Worm (Caenorhabditis elegans): ENCODE results near the gene lgc-28.
A peak's percentile ranks its signal among the peaks of the same experiment; 100 is the strongest.
"Not testable (repeated sequence)": the region's sequence is repeated elsewhere in the genome, so short reads cannot be mapped to it uniquely, and the experiment has no call there.

Gene lgc-28

ce11 chrII:2610202-2610912 lies 14.5 kb upstream of the lgc-28 start, which contains the start of gene sri-38:
TSS of gene sri-38 (plus strand) at chrII:2610862.
- TF ChIP-seq rpc-1 (optimal IDR thresholded peaks at IDR 0.05): no peak
- TF ChIP-seq rpc-1 (tag; optimal IDR thresholded peaks at IDR 0.05): no peak
- TF ChIP-seq C17E4.6 (GFP tag; IDR thresholded peaks at IDR 0.05): no peak
- no peak for TF ChIP-seq hmg-1.2 (GFP tag; IDR thresholded peaks at IDR 0.05)
- no peak for TF ChIP-seq tbx-9 (tag; optimal IDR thresholded peaks at IDR 0.05; ENCODE audit: borderline replicate concordance)
- TF ChIP-seq nhr-80 (tag; optimal IDR thresholded peaks at IDR 0.05): peak; percentile 67
- no peak for TF ChIP-seq mes-4 (tag; optimal IDR thresholded peaks at IDR 0.05)
- TF ChIP-seq Y53F4B.3 (GFP tag; IDR thresholded peaks at IDR 0.05): no peak
- no peak for TF ChIP-seq F49E8.2 (tag; optimal IDR thresholded peaks at IDR 0.05; ENCODE audit: insufficient read depth)
- TF ChIP-seq lin-40 (tag; optimal IDR thresholded peaks at IDR 0.05): no peak
- no peak for TF ChIP-seq gei-17 (GFP tag; optimal IDR thresholded peaks at IDR 0.05)
- no peak for TF ChIP-seq egl-44 (GFP tag; IDR thresholded peaks at IDR 0.05)
- TF ChIP-seq hsf-1 (GFP tag; IDR thresholded peaks at IDR 0.05): no peak
- no peak for TF ChIP-seq lsy-27 (tag; optimal IDR thresholded peaks at IDR 0.05; ENCODE audit: borderline replicate concordance, insufficient read depth)
- TF ChIP-seq zim-3 (tag; optimal IDR thresholded peaks at IDR 0.05): no peak
- peak; percentile 63; the same call in 1 of the 2 replicates for TF ChIP-seq dox-1 (GFP tag; IDR thresholded peaks at IDR 0.05)
- TF ChIP-seq fkh-3 (tag; optimal IDR thresholded peaks at IDR 0.05): no peak
- TF ChIP-seq snpc-4 (GFP tag; optimal IDR thresholded peaks at IDR 0.05): no peak
- no peak for TF ChIP-seq snpc-4 (tag; optimal IDR thresholded peaks at IDR 0.05)
- TF ChIP-seq egrh-3 (GFP tag; IDR thresholded peaks at IDR 0.05): no peak
- TF ChIP-seq attf-3 (GFP tag; conservative IDR thresholded peaks at IDR 0.05): no peak
- 0 out of 2 replicates have a peak, but pooled peaks have one; percentile 54 for TF ChIP-seq zfh-2 (GFP tag; conservative IDR thresholded peaks at IDR 0.05)
- TF ChIP-seq atf-7 (tag; optimal IDR thresholded peaks at IDR 0.05): peak; percentile 56
- TF ChIP-seq athp-1 (tag; optimal IDR thresholded peaks at IDR 0.05): no peak
- TF ChIP-seq nhr-27 (tag; optimal IDR thresholded peaks at IDR 0.05): no peak

DNA sequence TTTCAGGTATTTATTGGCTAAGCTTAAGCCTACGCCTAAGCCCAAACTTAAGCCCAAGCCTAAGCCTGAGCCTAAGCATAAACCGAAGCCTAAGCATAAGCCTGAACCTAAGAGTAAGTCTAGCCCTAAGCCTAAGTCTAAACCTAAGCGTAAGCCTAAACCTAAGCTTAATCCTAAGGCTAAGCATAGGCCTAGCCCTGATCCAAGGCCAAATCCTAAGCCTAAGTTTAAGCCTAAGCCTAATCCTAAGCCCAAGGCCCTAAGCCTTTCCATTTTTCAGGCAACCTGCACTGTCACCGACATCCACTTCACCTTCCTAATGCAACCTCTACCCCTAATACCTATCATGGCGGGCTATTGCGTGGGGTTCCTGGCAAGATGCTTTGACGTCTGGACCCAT lies 13.9 kb upstream of the lgc-28 start:
- TF ChIP-seq atf-7 (tag; optimal IDR thresholded peaks at IDR 0.05) (no peak), hlh-12 (tag; optimal IDR thresholded peaks at IDR 0.05) (no peak), ztf-28 (GFP tag; IDR thresholded peaks at IDR 0.05) (0 out of 2 replicates have a peak, but pooled peaks have one; percentile 9), lin-40 (tag; optimal IDR thresholded peaks at IDR 0.05) (no peak), lag-1 (GFP tag; IDR thresholded peaks at IDR 0.05) (no peak), hrde-1 (tag; optimal IDR thresholded peaks at IDR 0.05; ENCODE audit: borderline replicate concordance) (no peak), ztf-25 (GFP tag; IDR thresholded peaks at IDR 0.05) (no peak)

- not testable (repeated sequence) for TF ChIP-seq him-1 (tag; optimal IDR thresholded peaks at IDR 0.05); F57A8.1 (GFP tag; optimal IDR thresholded peaks at IDR 0.05); xnd-1 (tag; optimal IDR thresholded peaks at IDR 0.05)
Observed at ce11 chrII:2612278-2612677, 12.6 kb upstream of the lgc-28 start, which contains the start of gene D2062.13. TSS of gene D2062.13 (plus strand) at chrII:2612578.

- TF ChIP-seq ztf-25 (GFP tag; IDR thresholded peaks at IDR 0.05); ztf-22 (GFP tag; optimal IDR thresholded peaks at IDR 0.05); attf-3 (GFP tag; conservative IDR thresholded peaks at IDR 0.05): not testable (repeated sequence)
Observed at ce11 chrII:2616634-2617033, 8.3 kb upstream of the lgc-28 start, which contains the start of gene msrp-5. TSS of gene msrp-5 (plus strand) at chrII:2616934.
